Worm (Caenorhabditis elegans) whole organism, late embryonic: ENCODE measurements around the gene thoc-5.

ENCODE experiments used
- C38D4.7 ChIP-seq: fragments of 200-800 bp; sonication (Bioruptor generic); optimal IDR thresholded peaks from 2 replicates; lab custom pipeline; 2018; ENCODE audit warnings: mild to moderate bottlenecking, missing genetic modification characterization, moderate library complexity, missing compliant biosample characterization
- T23F11.4 ChIP-seq: fragments of 200-800 bp; sonication (Bioruptor generic); optimal IDR thresholded peaks from 2 replicates; lab custom pipeline; 2018; ENCODE audit warnings: mild to moderate bottlenecking, missing genetic modification characterization, missing compliant biosample characterization
- ceh-18 ChIP-seq: sonication (generic microtip); optimal IDR thresholded peaks from 2 replicates; lab custom pipeline; 2016; ENCODE audit warnings: missing genetic modification characterization, missing compliant biosample characterization
- ceh-2 ChIP-seq: sonication (generic microtip); optimal IDR thresholded peaks from 2 replicates; lab custom pipeline; 2016; ENCODE audit warnings: missing genotype, missing genetic modification characterization, missing compliant biosample characterization
- ceh-30 ChIP-seq: fragments of 150-350 bp; optimal IDR thresholded peaks from 2 replicates; lab custom pipeline; 2014; ENCODE audit warnings: missing biosample characterization, missing genetic modification characterization
- ceh-31 ChIP-seq: sonication (generic microtip); optimal IDR thresholded peaks from 2 replicates; lab custom pipeline; 2016; ENCODE audit warnings: missing genetic modification characterization, missing compliant biosample characterization
- ceh-45 ChIP-seq: fragments of 200-800 bp; sonication (Bioruptor generic); IDR thresholded peaks from 2 replicates; pipeline ENCODE4 v1.3.6; 2022; ENCODE audit warnings: missing genetic modification reagents, missing genetic modification characterization, missing compliant biosample characterization
- ceh-48 ChIP-seq: sonication (generic microtip); optimal IDR thresholded peaks from 2 replicates; lab custom pipeline; 2016; ENCODE audit warnings: missing genetic modification characterization, inconsistent platforms, missing compliant biosample characterization
- ceh-6 ChIP-seq: fragments of 200-800 bp; sonication (Bioruptor generic); optimal IDR thresholded peaks from 2 replicates; lab custom pipeline; 2018; ENCODE audit warnings: mild to moderate bottlenecking, missing genetic modification characterization, missing compliant biosample characterization
- ceh-9 ChIP-seq: sonication (generic microtip); optimal IDR thresholded peaks from 2 replicates; lab custom pipeline; 2016; ENCODE audit warnings: mild to moderate bottlenecking, missing genetic modification characterization, inconsistent platforms, missing compliant biosample characterization
- che-1 ChIP-seq: sonication (generic microtip); optimal IDR thresholded peaks from 2 replicates; lab custom pipeline; 2016; ENCODE audit warnings: mild to moderate bottlenecking, missing genetic modification characterization, missing compliant biosample characterization
- dmd-4 ChIP-seq: sonication (generic microtip); optimal IDR thresholded peaks from 2 replicates; lab custom pipeline; 2016; ENCODE audit warnings: borderline replicate concordance, missing genetic modification characterization, missing compliant biosample characterization
- dve-1 ChIP-seq: sonication (generic microtip); optimal IDR thresholded peaks from 2 replicates; lab custom pipeline; 2017; ENCODE audit warnings: antibody characterized with exemption, mild to moderate bottlenecking, missing genetic modification characterization, missing compliant biosample characterization
- eyg-1 ChIP-seq: sonication (generic microtip); optimal IDR thresholded peaks from 2 replicates; lab custom pipeline; 2016; ENCODE audit warnings: missing genotype, missing genetic modification characterization, missing compliant biosample characterization
- fax-1 ChIP-seq: sonication (generic microtip); optimal IDR thresholded peaks from 2 replicates; lab custom pipeline; 2016; ENCODE audit warnings: missing genotype, missing genetic modification characterization, missing compliant biosample characterization
- hlh-15 ChIP-seq: sonication (generic microtip); optimal IDR thresholded peaks from 2 replicates; lab custom pipeline; 2016; ENCODE audit warnings: missing genetic modification characterization, missing compliant biosample characterization
- hlh-30 ChIP-seq: sonication (generic microtip); optimal IDR thresholded peaks from 2 replicates; lab custom pipeline; 2017; ENCODE audit warnings: antibody characterized with exemption, missing genetic modification characterization, missing compliant biosample characterization; ENCODE audit not compliant: insufficient read depth
- mec-3 ChIP-seq: sonication (generic microtip); optimal IDR thresholded peaks from 2 replicates; lab custom pipeline; 2016; ENCODE audit warnings: borderline replicate concordance, missing genetic modification characterization, missing compliant biosample characterization
- nfya-1 ChIP-seq: sonication (generic microtip); optimal IDR thresholded peaks from 2 replicates; lab custom pipeline; 2017; ENCODE audit warnings: missing genetic modification characterization, mild to moderate bottlenecking, missing compliant biosample characterization, antibody characterized with exemption, moderate library complexity
- pag-3 ChIP-seq: sonication (generic microtip); optimal IDR thresholded peaks from 2 replicates; lab custom pipeline; 2016; ENCODE audit warnings: missing compliant biosample characterization, missing genetic modification characterization, borderline replicate concordance
- pat-9 ChIP-seq: fragments of 200-800 bp; sonication (Bioruptor generic); optimal IDR thresholded peaks from 2 replicates; lab custom pipeline; 2018; ENCODE audit warnings: mild to moderate bottlenecking, missing genetic modification characterization, moderate library complexity, missing compliant biosample characterization
- pha-4 ChIP-seq: fragments of 150-350 bp; optimal IDR thresholded peaks from 2 replicates; lab custom pipeline; 2018; ENCODE audit warnings: missing biosample characterization, missing genetic modification reagents, missing genetic modification characterization
- pros-1 ChIP-seq: fragments of 150-350 bp; optimal IDR thresholded peaks from 2 replicates; lab custom pipeline; 2014; ENCODE audit warnings: missing biosample characterization, missing genetic modification reagents, missing genetic modification characterization
- rnt-1 ChIP-seq: sonication (generic microtip); optimal IDR thresholded peaks from 2 replicates; lab custom pipeline; 2016; ENCODE audit warnings: missing genetic modification characterization, missing compliant biosample characterization
- sdc-2 ChIP-seq: sonication (generic microtip); optimal IDR thresholded peaks from 2 replicates; lab custom pipeline; 2016; ENCODE audit warnings: missing genotype, missing genetic modification characterization, missing compliant biosample characterization
- syd-9 ChIP-seq: sonication (generic microtip); optimal IDR thresholded peaks from 2 replicates; lab custom pipeline; 2016; ENCODE audit warnings: mild to moderate bottlenecking, missing genetic modification characterization, moderate library complexity, missing compliant biosample characterization
- ttx-3 ChIP-seq: sonication (generic microtip); optimal IDR thresholded peaks from 2 replicates; lab custom pipeline; 2016; ENCODE audit warnings: missing genetic modification reagents, missing genetic modification characterization, missing compliant biosample characterization
- unc-3 ChIP-seq, 2 experiments: fragments of 200-800 bp in 1 of 2; sonication (Bioruptor generic) in 1 of 2; sonication (generic microtip) in 1 of 2; conservative IDR thresholded peaks in 1 of 2; optimal IDR thresholded peaks in 1 of 2; 2 replicates each; pipeline versions ENCODE4 v1.3.6 to Lab custom; 2016 to 2022; ENCODE audit warnings: missing compliant biosample characterization in 2 of 2, missing genetic modification characterization in 2 of 2, missing genetic modification reagents in 1 of 2
- unc-42 ChIP-seq: sonication (generic microtip); optimal IDR thresholded peaks from 2 replicates; lab custom pipeline; 2016; ENCODE audit warnings: missing genotype, missing genetic modification characterization, missing compliant biosample characterization
- unc-55 ChIP-seq: sonication (generic microtip); optimal IDR thresholded peaks from 2 replicates; lab custom pipeline; 2017; ENCODE audit warnings: missing biosample characterization, missing genetic modification reagents, missing genetic modification characterization
- zip-5 ChIP-seq: sonication (generic microtip); optimal IDR thresholded peaks from 2 replicates; lab custom pipeline; 2016; ENCODE audit warnings: missing genetic modification characterization, missing compliant biosample characterization
- ztf-16 ChIP-seq: sonication (generic microtip); optimal IDR thresholded peaks from 2 replicates; lab custom pipeline; 2017; ENCODE audit warnings: missing genetic modification characterization, missing compliant biosample characterization

Gene thoc-5

DNA sequence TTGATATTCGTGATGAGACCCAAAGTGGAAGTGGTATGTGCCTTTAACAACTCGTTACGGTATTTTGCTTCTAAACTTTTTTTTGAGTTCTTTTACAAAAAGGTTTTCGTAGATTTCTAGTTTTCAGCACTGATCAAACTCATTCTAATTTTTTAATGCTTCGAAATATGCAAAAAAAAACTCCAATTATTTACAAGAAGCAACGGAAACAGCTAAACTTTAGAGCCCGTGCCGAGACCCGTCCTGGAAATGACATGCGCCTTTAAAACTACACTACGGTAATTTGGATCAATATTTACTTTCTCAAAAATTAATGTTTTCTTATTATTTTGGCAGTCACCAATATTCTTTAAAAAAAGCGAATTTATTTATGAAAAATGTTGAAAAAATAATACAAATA, 31.4 kb upstream of the thoc-5 start:
- TF ChIP-seq T23F11.4 (GFP tag; lab: Kevin White, UChicago) (no peak), C38D4.7 (GFP tag; lab: Kevin White, UChicago) (no peak), ceh-48 (tag; lab: Kevin White, UChicago) (no peak)

DNA sequence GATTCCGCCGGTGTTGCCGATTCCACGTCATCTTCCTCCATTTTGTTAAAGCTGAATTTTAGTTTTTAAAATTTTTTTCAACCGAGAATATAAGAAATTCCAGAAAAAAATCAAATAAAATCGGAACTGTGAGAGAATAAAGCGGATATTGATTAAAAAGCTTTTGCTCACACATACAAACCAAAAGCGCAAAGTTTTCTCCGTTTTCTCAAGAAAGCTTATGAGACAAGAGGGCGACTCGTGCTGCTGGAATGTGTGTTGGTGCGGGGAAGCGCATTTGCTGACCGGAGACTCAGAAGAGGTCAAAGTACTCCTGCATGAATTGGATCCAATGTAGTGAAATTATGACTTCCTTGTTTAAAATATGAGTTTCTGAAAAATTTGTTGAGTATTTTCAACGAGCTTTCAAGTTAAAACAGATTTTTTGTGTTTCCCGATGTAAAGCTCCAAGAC, 30.7 kb upstream of the thoc-5 start, which contains the start of gene paqr-2:
paqr-2 (minus strand) TSS at position 51 of the 453 bp plus-strand sequence.
- TF ChIP-seq ceh-6 (GFP tag; lab: Kevin White, UChicago) (no peak), nfya-1 (tag; lab: Kevin White, UChicago) (peak; percentile 2)

DNA sequence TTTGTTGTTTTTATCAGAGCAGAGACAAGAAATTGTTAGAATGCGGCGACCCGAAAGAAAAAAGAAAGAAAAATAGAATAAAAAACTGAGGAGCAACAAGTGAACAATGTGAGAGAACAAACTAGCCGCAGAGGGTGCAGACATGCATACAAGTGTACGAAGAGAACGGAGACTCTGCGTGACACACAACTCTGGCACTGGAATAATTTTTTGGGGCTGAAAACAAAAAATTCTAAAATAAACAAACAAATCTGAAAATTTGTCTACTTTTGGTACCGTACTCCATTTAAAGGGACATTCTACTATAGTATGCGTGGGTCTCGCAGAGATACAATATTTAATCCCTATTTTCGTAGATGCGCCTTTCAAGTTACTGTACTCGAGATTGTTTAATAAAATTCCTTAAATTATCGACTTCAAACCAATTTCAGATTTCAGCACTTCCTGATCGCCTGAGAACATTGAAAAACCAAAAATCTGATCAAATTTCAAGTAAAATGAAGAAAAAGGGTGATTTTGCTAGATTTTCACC, 25.9 kb upstream of the thoc-5 start:
- TF ChIP-seq ceh-18 (tag; lab: Kevin White, UChicago) = no peak
- no peak for TF ChIP-seq mec-3 (tag; lab: Kevin White, UChicago)
- no peak for TF ChIP-seq pha-4 (tag; lab: Kevin White, UChicago)
- TF ChIP-seq ztf-16 = no peak
- no peak for TF ChIP-seq pros-1 (tag; lab: Kevin White, UChicago)
- no peak for TF ChIP-seq hlh-30 (tag; lab: Kevin White, UChicago)
- no peak for TF ChIP-seq zip-5 (tag; lab: Kevin White, UChicago)
- TF ChIP-seq pat-9 (tag; lab: Kevin White, UChicago) = no peak
- no peak for TF ChIP-seq ceh-6 (GFP tag; lab: Kevin White, UChicago)
- no peak for TF ChIP-seq ceh-9 (tag; lab: Kevin White, UChicago)
- no peak for TF ChIP-seq dve-1 (tag; lab: Kevin White, UChicago)
- no peak for TF ChIP-seq unc-3 (GFP tag; conservative IDR thresholded peaks at IDR 0.05; lab: Robert Waterston, UW)
- TF ChIP-seq unc-3 (tag; optimal IDR thresholded peaks at IDR 0.05; lab: Kevin White, UChicago) = no peak
- no peak for TF ChIP-seq syd-9 (tag; lab: Kevin White, UChicago)
- no peak for TF ChIP-seq fax-1 (tag; lab: Kevin White, UChicago)
- TF ChIP-seq sdc-2 = no peak
- TF ChIP-seq ceh-48 (tag; lab: Kevin White, UChicago) = no peak

DNA sequence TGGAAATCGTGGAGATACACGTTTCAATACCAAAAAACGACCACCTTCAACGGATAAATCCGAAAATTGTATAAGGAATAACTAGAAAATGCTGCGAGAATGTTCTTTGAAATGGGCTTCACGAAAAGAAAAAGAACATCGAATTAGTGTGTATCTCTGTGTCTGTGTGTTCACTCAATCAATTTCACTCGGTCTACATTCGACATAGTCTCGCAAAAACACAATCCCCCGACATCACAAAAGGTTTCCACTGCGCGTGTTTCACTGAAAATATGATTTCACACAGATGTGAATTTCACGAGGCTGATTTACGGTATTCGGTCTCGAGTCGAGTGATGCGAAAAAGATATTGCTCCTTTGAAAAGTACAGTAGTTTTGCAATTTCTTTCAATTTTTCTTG, 24.5 kb upstream of the thoc-5 start:
- TF ChIP-seq dve-1 (tag; lab: Kevin White, UChicago) = no peak
- no peak for TF ChIP-seq ceh-45 (GFP tag; lab: Robert Waterston, UW)
- no peak for TF ChIP-seq rnt-1 (tag; lab: Kevin White, UChicago)
- TF ChIP-seq pag-3 (tag; lab: Kevin White, UChicago) = no peak
- TF ChIP-seq sdc-2 = no peak
- no peak for TF ChIP-seq dmd-4 (tag; lab: Kevin White, UChicago)
- no peak for TF ChIP-seq eyg-1 (tag; lab: Kevin White, UChicago)
- TF ChIP-seq ceh-30 (tag; lab: Kevin White, UChicago) = no peak
- TF ChIP-seq fax-1 (tag; lab: Kevin White, UChicago) = no peak
- TF ChIP-seq, all 69 proteins: peak for 0

DNA sequence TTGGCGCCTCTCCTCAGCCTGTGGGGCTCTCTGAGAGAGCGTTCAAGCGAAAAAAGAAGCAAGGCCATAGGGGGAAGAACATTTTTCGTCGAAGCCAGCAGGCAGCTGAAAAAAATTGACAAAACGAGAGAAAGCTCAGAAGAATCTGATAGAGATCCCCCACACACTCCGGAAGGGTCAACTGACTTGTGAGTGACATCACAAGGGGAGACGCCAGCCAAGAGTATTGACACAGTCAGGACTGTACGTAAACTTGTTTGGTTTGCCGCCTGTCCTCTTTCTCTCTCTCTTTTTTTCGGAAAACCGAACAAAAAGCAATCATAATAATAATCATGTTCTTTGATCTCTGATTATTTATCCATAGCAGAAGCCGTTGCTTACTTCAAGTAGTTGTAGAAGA, 23.7 kb upstream of the thoc-5 start:
- TF ChIP-seq T23F11.4 (GFP tag; lab: Kevin White, UChicago) (no peak), hlh-15 (no peak), ceh-48 (tag; lab: Kevin White, UChicago) (no peak), unc-55 (no peak), ceh-31 (tag; lab: Kevin White, UChicago) (peak; percentile 20), ceh-18 (tag; lab: Kevin White, UChicago) (no peak), nfya-1 (tag; lab: Kevin White, UChicago) (no peak), ttx-3 (tag; lab: Kevin White, UChicago) (no peak), sdc-2 (no peak), unc-42 (peak; percentile 33), pros-1 (tag; lab: Kevin White, UChicago) (no peak), ztf-16 (no peak), ceh-45 (GFP tag; lab: Robert Waterston, UW) (no peak), che-1 (tag; lab: Kevin White, UChicago) (no peak), ceh-2 (tag; lab: Kevin White, UChicago) (no peak), mec-3 (tag; lab: Kevin White, UChicago) (no peak)
